Worm (Caenorhabditis elegans) whole organism, L2 larva: ENCODE data around the gene D1054.1.

Source experiments
- F13H6.1 ChIP-seq: sonication (generic microtip); optimal IDR thresholded peaks from 2 replicates; lab custom pipeline; 2016; ENCODE audit warnings: missing genetic modification characterization, missing compliant biosample characterization
- aly-2 ChIP-seq: fragments of 150-350 bp; optimal IDR thresholded peaks from 2 replicates; lab custom pipeline; 2014; ENCODE audit warnings: missing biosample characterization, missing genetic modification characterization
- ama-1 ChIP-seq: fragments of 150-350 bp; optimal IDR thresholded peaks from 2 replicates; lab custom pipeline; 2018; ENCODE audit warnings: inconsistent platforms
- fos-1 ChIP-seq: fragments of 150-350 bp; optimal IDR thresholded peaks from 2 replicates; lab custom pipeline; 2014; ENCODE audit warnings: missing biosample characterization, missing genetic modification characterization
- lin-39 ChIP-seq: fragments of 150-350 bp; optimal IDR thresholded peaks from 2 replicates; lab custom pipeline; 2014; ENCODE audit warnings: missing biosample characterization, missing genetic modification reagents, missing genetic modification characterization
- mdl-1 ChIP-seq, 2 experiments: fragments of 150-350 bp in 1 of 2; sonication (generic microtip) in 1 of 2; optimal IDR thresholded peaks; 2 replicates each; lab custom pipeline; 2017; ENCODE audit warnings: missing biosample characterization in 2 of 2, missing genetic modification characterization in 2 of 2
- nhr-10 ChIP-seq: sonication (generic microtip); optimal IDR thresholded peaks from 2 replicates; lab custom pipeline; 2017; ENCODE audit warnings: missing biosample characterization, missing genetic modification characterization
- nhr-11 ChIP-seq: fragments of 150-350 bp; optimal IDR thresholded peaks from 2 replicates; lab custom pipeline; 2014; ENCODE audit warnings: missing biosample characterization, missing genetic modification characterization
- nhr-12 ChIP-seq: fragments of 150-350 bp; optimal IDR thresholded peaks from 2 replicates; lab custom pipeline; 2014; ENCODE audit warnings: missing biosample characterization, missing genetic modification characterization
- nhr-25 ChIP-seq: fragments of 150-350 bp; sonication (generic microtip); optimal IDR thresholded peaks from 3 replicates; lab custom pipeline; 2014; ENCODE audit warnings: missing biosample characterization, missing genetic modification characterization
- nhr-6 ChIP-seq: fragments of 150-350 bp; optimal IDR thresholded peaks from 2 replicates; lab custom pipeline; 2014; ENCODE audit warnings: missing biosample characterization, missing genetic modification characterization
- snpc-4 ChIP-seq: fragments of 150-350 bp; optimal IDR thresholded peaks from 2 replicates; lab custom pipeline; 2014; ENCODE audit warnings: missing biosample characterization, missing genetic modification characterization
- unc-39 ChIP-seq: fragments of 150-350 bp; optimal IDR thresholded peaks from 2 replicates; lab custom pipeline; 2014; ENCODE audit warnings: missing biosample characterization, missing genetic modification characterization

DNA sequence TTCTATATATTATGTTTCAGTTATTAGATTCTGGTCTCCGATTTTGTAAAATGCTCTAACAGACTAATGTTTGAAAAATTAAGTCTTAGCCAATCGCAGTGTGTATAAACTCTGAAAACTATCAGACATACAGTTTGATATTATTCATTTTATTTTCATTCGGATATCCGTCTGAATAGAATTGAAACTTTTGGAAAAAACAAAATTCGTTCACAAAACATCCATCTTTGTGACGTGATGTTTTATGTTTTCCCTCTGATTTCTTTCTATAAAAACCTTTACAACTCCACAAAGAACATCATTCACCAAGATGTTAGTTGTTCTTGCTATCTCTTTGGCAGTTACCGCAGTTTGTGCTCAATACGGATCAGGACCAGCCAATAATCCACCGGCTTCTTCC, 23.5 kb upstream of the D1054.1 start, which contains the start of gene ule-3:
- no peak for TF ChIP-seq nhr-25 (tag; lab: Kevin White, UChicago)
- TF ChIP-seq F13H6.1 (tag; lab: Kevin White, UChicago), result no peak
- TF ChIP-seq nhr-12 (tag; lab: Kevin White, UChicago), result no peak
- no peak for TF ChIP-seq lin-39
- no peak for TF ChIP-seq ama-1 (lab: Kevin White, UChicago)
- no peak for TF ChIP-seq mdl-1 (tag; optimal IDR thresholded peaks at IDR 0.05; lab: Kevin White, UChicago)
- TF ChIP-seq aly-2, result no peak
- TF ChIP-seq fos-1 (tag; lab: Kevin White, UChicago), result no peak
- no peak for TF ChIP-seq nhr-6 (tag; lab: Kevin White, UChicago)
- TF ChIP-seq nhr-11, result no peak
- TF ChIP-seq nhr-10 (tag; lab: Kevin White, UChicago), result no peak
- no peak for TF ChIP-seq unc-39 (tag; lab: Kevin White, UChicago)
- TF ChIP-seq snpc-4, result no peak
